Worm (Caenorhabditis elegans) whole organism, L1 larva: Measurements from ENCODE around the gene sod-4.
A peak's percentile ranks its signal among the peaks of the same experiment; 100 is the strongest.

Experiments
- C16A3.4 ChIP-seq: fragments of 150-350 bp; optimal IDR thresholded peaks from 2 replicates; lab custom pipeline; 2014; ENCODE audit warnings: missing biosample characterization, missing genetic modification characterization
- F16B12.6 ChIP-seq: fragments of 150-350 bp; optimal IDR thresholded peaks from 2 replicates; lab custom pipeline; 2014; ENCODE audit warnings: missing biosample characterization, missing genetic modification characterization
- aly-2 ChIP-seq: fragments of 150-350 bp; optimal IDR thresholded peaks from 2 replicates; lab custom pipeline; 2014; ENCODE audit warnings: missing biosample characterization, missing genetic modification characterization
- ama-1 ChIP-seq: fragments of 150-350 bp; optimal IDR thresholded peaks from 2 replicates; lab custom pipeline; 2014
- ceh-82 ChIP-seq, 3 experiments: fragments of 150-350 bp in 1 of 3; sonication (generic microtip) in 2 of 3; optimal IDR thresholded peaks; 2 replicates each; lab custom pipeline; 2014 to 2017; ENCODE audit warnings: missing biosample characterization in 3 of 3, missing genetic modification characterization in 3 of 3
- ceh-88 ChIP-seq: fragments of 200-800 bp; sonication (Bioruptor generic); IDR thresholded peaks from 2 replicates; pipeline ENCODE4 v1.3.6; 2022; ENCODE audit warnings: missing genetic modification characterization, missing compliant biosample characterization
- ceh-90 ChIP-seq: sonication (generic microtip); optimal IDR thresholded peaks from 2 replicates; lab custom pipeline; 2016; ENCODE audit warnings: missing genetic modification characterization, missing compliant biosample characterization
- ces-1 ChIP-seq: fragments of 150-350 bp; optimal IDR thresholded peaks from 2 replicates; lab custom pipeline; 2014; ENCODE audit warnings: missing biosample characterization, missing genetic modification reagents, missing genetic modification characterization
- dpl-1 ChIP-seq, 3 experiments: fragments of 150-350 bp in 2 of 3; sonication (generic microtip) in 1 of 3; optimal IDR thresholded peaks; 2 replicates each; lab custom pipeline; 2014 to 2017; ENCODE audit warnings: missing biosample characterization in 3 of 3, missing genetic modification characterization in 3 of 3, missing genetic modification reagents in 3 of 3
- dsc-1 ChIP-seq: sonication (generic microtip); optimal IDR thresholded peaks from 2 replicates; lab custom pipeline; 2016; ENCODE audit warnings: mild to moderate bottlenecking, missing genetic modification characterization, missing compliant biosample characterization
- efl-1 ChIP-seq, 4 experiments: fragments of 150-350 bp; optimal IDR thresholded peaks in 3 of 4; peaks in 1 of 4; 1 replicate in 1 of 4; 2 replicates in 3 of 4; lab custom pipeline; 2014; ENCODE audit warnings: missing biosample characterization in 2 of 4, missing genetic modification characterization in 2 of 4, missing genetic modification reagents in 2 of 4
- fkh-10 ChIP-seq: sonication (generic microtip); optimal IDR thresholded peaks from 2 replicates; lab custom pipeline; 2017; ENCODE audit warnings: missing biosample characterization, missing genetic modification reagents, missing genetic modification characterization
- fkh-4 ChIP-seq: sonication (generic microtip); optimal IDR thresholded peaks from 2 replicates; lab custom pipeline; 2016; ENCODE audit warnings: missing compliant biosample characterization, missing genetic modification characterization, borderline replicate concordance
- hlh-4 ChIP-seq: sonication (generic microtip); optimal IDR thresholded peaks from 2 replicates; lab custom pipeline; 2016; ENCODE audit warnings: mild to moderate bottlenecking, missing genetic modification characterization, missing compliant biosample characterization
- hpl-2 ChIP-seq: fragments of 150-350 bp; optimal IDR thresholded peaks from 2 replicates; lab custom pipeline; 2014; ENCODE audit warnings: missing biosample characterization, missing genetic modification reagents, missing genetic modification characterization
- jun-1 ChIP-seq: fragments of 150-350 bp; optimal IDR thresholded peaks from 2 replicates; lab custom pipeline; 2014; ENCODE audit warnings: missing biosample characterization, missing genetic modification reagents, missing genetic modification characterization
- lin-15B ChIP-seq: fragments of 150-350 bp; sonication (generic microtip); optimal IDR thresholded peaks from 3 replicates; lab custom pipeline; 2014; ENCODE audit warnings: missing biosample characterization, missing genetic modification characterization
- lin-35 ChIP-seq, 2 experiments: fragments of 150-350 bp; optimal IDR thresholded peaks; 2 replicates each; lab custom pipeline; 2014; ENCODE audit warnings: missing biosample characterization in 2 of 2, missing genetic modification characterization in 2 of 2, missing genetic modification reagents in 2 of 2
- mab-9 ChIP-seq: fragments of 200-800 bp; sonication (Bioruptor generic); IDR thresholded peaks from 2 replicates; pipeline ENCODE4 v1.3.6; 2022; ENCODE audit warnings: missing genetic modification reagents, missing genetic modification characterization, missing compliant biosample characterization
- nhr-20 ChIP-seq: sonication (generic microtip); optimal IDR thresholded peaks from 2 replicates; lab custom pipeline; 2016; ENCODE audit warnings: mild to moderate bottlenecking, missing genetic modification characterization, missing compliant biosample characterization
- nhr-237 ChIP-seq: fragments of 150-350 bp; optimal IDR thresholded peaks from 2 replicates; lab custom pipeline; 2014; ENCODE audit warnings: missing biosample characterization, missing genetic modification characterization
- nhr-47 ChIP-seq: sonication (generic microtip); optimal IDR thresholded peaks from 2 replicates; lab custom pipeline; 2016; ENCODE audit warnings: mild to moderate bottlenecking, missing genetic modification characterization, moderate library complexity, missing compliant biosample characterization
- nhr-76 ChIP-seq: sonication (generic microtip); optimal IDR thresholded peaks from 2 replicates; lab custom pipeline; 2017; ENCODE audit warnings: missing biosample characterization, missing genetic modification characterization
- nhr-84 ChIP-seq: sonication (generic microtip); optimal IDR thresholded peaks from 2 replicates; lab custom pipeline; 2017; ENCODE audit warnings: missing biosample characterization, missing genetic modification characterization
- pqm-1 ChIP-seq: sonication (generic microtip); optimal IDR thresholded peaks from 3 replicates; lab custom pipeline; 2017; ENCODE audit warnings: missing biosample characterization, missing genetic modification characterization
- rnt-1 ChIP-seq: sonication (generic microtip); optimal IDR thresholded peaks from 2 replicates; lab custom pipeline; 2016; ENCODE audit warnings: mild to moderate bottlenecking, missing genetic modification characterization, moderate library complexity, missing compliant biosample characterization
- snpc-4 ChIP-seq: fragments of 150-350 bp; optimal IDR thresholded peaks from 2 replicates; lab custom pipeline; 2014; ENCODE audit warnings: missing biosample characterization, missing genetic modification characterization
- sptf-1 ChIP-seq: fragments of 150-350 bp; optimal IDR thresholded peaks from 2 replicates; lab custom pipeline; 2014; ENCODE audit warnings: missing biosample characterization, missing genetic modification characterization
- tbx-2 ChIP-seq: sonication (generic microtip); optimal IDR thresholded peaks from 2 replicates; lab custom pipeline; 2016; ENCODE audit warnings: missing genetic modification characterization, missing compliant biosample characterization
- unc-130 ChIP-seq: fragments of 150-350 bp; optimal IDR thresholded peaks from 2 replicates; lab custom pipeline; 2017; ENCODE audit warnings: missing biosample characterization, missing genetic modification characterization, inconsistent platforms
- unc-62 ChIP-seq: fragments of 150-350 bp; optimal IDR thresholded peaks from 2 replicates; lab custom pipeline; 2014; ENCODE audit warnings: missing biosample characterization, missing genetic modification reagents, missing genetic modification characterization
- unc-98 ChIP-seq: fragments of 200-800 bp; sonication (Bioruptor generic); IDR thresholded peaks from 2 replicates; pipeline ENCODE4 v1.3.6; 2022; ENCODE audit warnings: missing genetic modification characterization, missing compliant biosample characterization
- vab-15 ChIP-seq: sonication (generic microtip); optimal IDR thresholded peaks from 2 replicates; lab custom pipeline; 2017; ENCODE audit warnings: missing genotype, mild to moderate bottlenecking, missing genetic modification characterization, missing compliant biosample characterization
- zag-1 ChIP-seq: fragments of 150-350 bp; optimal IDR thresholded peaks from 2 replicates; lab custom pipeline; 2014; ENCODE audit warnings: missing biosample characterization, missing genetic modification characterization
- ztf-11 ChIP-seq, 2 experiments: sonication (generic microtip); optimal IDR thresholded peaks; 2 replicates each; lab custom pipeline; 2016 to 2017; ENCODE audit warnings: missing genetic modification characterization in 2 of 2, missing biosample characterization in 1 of 2, missing compliant biosample characterization in 1 of 2

The sod-4 gene

DNA sequence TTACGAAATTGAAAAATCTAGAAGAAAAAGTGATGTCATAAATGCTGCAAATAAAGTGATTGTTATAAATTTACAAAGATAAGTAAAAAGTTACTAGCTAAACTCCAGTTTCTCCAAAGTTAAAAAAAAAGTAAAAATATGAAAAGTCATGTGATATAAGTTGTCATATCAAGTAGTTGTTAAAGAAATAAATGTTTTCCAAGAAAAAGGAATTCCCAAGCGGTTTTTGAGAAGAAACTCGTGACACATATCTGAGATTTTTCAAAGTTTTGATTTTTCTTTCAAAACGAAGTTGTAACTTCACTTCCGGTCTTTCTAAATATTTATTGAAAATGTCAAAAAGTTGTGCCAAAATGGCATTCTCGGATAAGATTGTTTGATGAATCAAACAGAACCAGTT is 897 bp upstream of the sod-4 start (continued):
- TF ChIP-seq jun-1: no peak
- TF ChIP-seq nhr-237 (tag; lab: Kevin White, UChicago): no peak
- no peak for TF ChIP-seq nhr-84 (tag; lab: Kevin White, UChicago)
- TF ChIP-seq C16A3.4 (tag; lab: Kevin White, UChicago): no peak
- no peak for TF ChIP-seq ceh-88 (GFP tag; lab: Robert Waterston, UW)
- TF ChIP-seq hlh-4 (tag; lab: Kevin White, UChicago): no peak
- no peak for TF ChIP-seq ceh-82 (tag; optimal IDR thresholded peaks at IDR 0.05; lab: Kevin White, UChicago)
- TF ChIP-seq fkh-10 (GFP tag; lab: Kevin White, UChicago): no peak
- TF ChIP-seq pqm-1 (tag; lab: Kevin White, UChicago): no peak
- no peak for TF ChIP-seq mab-9
- no peak for TF ChIP-seq dpl-1 (GFP tag; optimal IDR thresholded peaks at IDR 0.05; lab: Kevin White, UChicago)
- TF ChIP-seq unc-130 (tag; lab: Kevin White, UChicago): no peak
- no peak for TF ChIP-seq sptf-1
- no peak for TF ChIP-seq dsc-1 (tag; lab: Kevin White, UChicago)
- no peak for TF ChIP-seq F16B12.6 (tag; lab: Kevin White, UChicago)
- no peak for TF ChIP-seq lin-15B (tag; lab: Kevin White, UChicago)
- TF ChIP-seq rnt-1 (tag; lab: Kevin White, UChicago): no peak
- no peak for TF ChIP-seq nhr-76 (tag; lab: Kevin White, UChicago)
- no peak for TF ChIP-seq vab-15
- no peak for TF ChIP-seq ama-1 (lab: Kevin White, UChicago)
- TF ChIP-seq ztf-11 (tag; optimal IDR thresholded peaks at IDR 0.05; lab: Kevin White, UChicago): no peak
- no peak for TF ChIP-seq zag-1 (tag; lab: Kevin White, UChicago)
- no peak for TF ChIP-seq hpl-2

DNA sequence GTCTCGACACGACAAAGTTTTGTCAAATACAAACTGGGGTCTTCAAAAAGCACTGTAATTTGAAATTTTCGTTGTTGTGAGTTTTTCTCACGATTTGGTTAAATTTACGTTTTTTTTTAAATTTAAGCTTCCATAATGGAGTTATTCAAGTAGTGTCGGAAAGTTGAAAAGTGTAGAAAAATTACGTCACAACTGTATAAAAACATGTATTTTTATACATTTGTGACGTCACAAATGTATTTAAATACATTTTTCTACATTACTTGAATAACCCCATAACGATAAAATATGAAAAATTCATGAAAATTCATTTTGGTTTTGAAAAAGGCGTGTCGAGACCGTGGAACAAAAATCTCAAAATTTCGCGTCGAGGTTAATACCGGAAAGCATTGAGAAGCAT is 2.8 kb downstream of the sod-4 start:
- TF ChIP-seq fkh-4: no peak
- TF ChIP-seq pqm-1 (tag; lab: Kevin White, UChicago): no peak
- no peak for TF ChIP-seq ceh-90 (tag; lab: Kevin White, UChicago)
- TF ChIP-seq zag-1 (tag; lab: Kevin White, UChicago): no peak
- no peak for TF ChIP-seq unc-98 (GFP tag; lab: Robert Waterston, UW)
- no peak for TF ChIP-seq rnt-1 (tag; lab: Kevin White, UChicago)
- no peak for TF ChIP-seq ama-1 (lab: Kevin White, UChicago)
- TF ChIP-seq hlh-4 (tag; lab: Kevin White, UChicago): no peak
- no peak for TF ChIP-seq tbx-2 (tag; lab: Kevin White, UChicago)
- TF ChIP-seq lin-35 (GFP tag; optimal IDR thresholded peaks at IDR 0.05; lab: Kevin White, UChicago): no peak
- no peak for TF ChIP-seq ces-1 (GFP tag; lab: Kevin White, UChicago)
- TF ChIP-seq unc-130 (tag; lab: Kevin White, UChicago): no peak
- no peak for TF ChIP-seq hpl-2
- TF ChIP-seq aly-2 (tag; lab: Kevin White, UChicago): no peak
- TF ChIP-seq unc-62: no peak
- no peak for TF ChIP-seq nhr-47 (tag; lab: Kevin White, UChicago)

DNA sequence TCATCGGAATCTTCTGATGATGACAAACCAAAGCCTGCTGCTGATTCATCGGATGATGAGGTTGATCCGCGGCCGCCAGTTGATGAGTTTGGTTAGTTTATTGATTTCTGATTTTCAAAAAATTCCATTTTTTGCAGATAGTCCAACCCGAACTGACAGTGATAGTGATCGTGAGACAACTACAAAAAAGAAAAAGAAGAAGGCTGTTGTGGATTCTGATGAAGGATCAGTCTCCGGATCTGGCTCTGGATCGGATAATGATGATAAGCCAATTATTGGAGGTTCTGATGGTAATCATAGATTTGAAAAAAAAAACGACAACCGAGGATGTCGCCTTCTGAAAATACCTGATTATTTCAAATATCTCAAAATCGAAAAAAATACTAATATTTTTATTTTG is 4.1 kb downstream of the sod-4 start:
- TF ChIP-seq ceh-90 (tag; lab: Kevin White, UChicago) (no peak), efl-1 (optimal IDR thresholded peaks at IDR 0.05; lab: Kevin White, UChicago) (no peak), efl-1 (GFP tag; optimal IDR thresholded peaks at IDR 0.05 in 1 of 2; lab: Kevin White, UChicago) (peak in 1 of 2 experiments; percentile 90), nhr-76 (tag; lab: Kevin White, UChicago) (no peak), nhr-20 (tag; lab: Kevin White, UChicago) (no peak)

DNA sequence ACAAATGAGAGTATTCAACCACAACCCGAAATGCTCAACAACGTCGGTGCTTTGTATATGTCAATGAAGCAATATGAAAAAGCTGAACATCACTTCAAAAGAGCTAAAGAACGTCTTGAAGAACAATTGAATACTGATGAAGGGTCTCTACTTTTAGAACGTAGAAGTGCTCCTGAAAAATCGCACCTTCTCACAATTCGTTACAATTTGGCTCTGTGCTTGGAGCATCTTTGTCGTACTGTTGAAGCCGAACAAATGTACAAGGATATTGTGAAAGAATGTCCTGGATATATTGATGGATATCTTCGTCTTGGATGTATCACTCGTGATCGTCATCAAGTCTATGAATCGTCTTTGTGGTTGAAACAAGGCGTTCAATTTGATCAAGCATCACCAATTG is 6.0 kb downstream of the sod-4 start:
- TF ChIP-seq snpc-4 (tag; lab: Kevin White, UChicago) (no peak), efl-1 (optimal IDR thresholded peaks at IDR 0.05; lab: Kevin White, UChicago) (no peak), efl-1 (GFP tag; optimal IDR thresholded peaks at IDR 0.05 in 1 of 2; lab: Kevin White, UChicago) (peak in 1 of 2 experiments; percentile 91)
